Fruit fly (Drosophila melanogaster) whole organism, embryonic: ENCODE measurements around the gene CG43630.

Experiments used
- C15 ChIP-seq: fragments of 200-800 bp; sonication (Bioruptor generic); IDR thresholded peaks from 3 replicates; pipeline ENCODE4 v1.3.6; 2022; ENCODE audit warnings: missing biosample characterization, missing genetic modification characterization
- CG10147 ChIP-seq: fragments of 200-800 bp; sonication (Bioruptor generic); optimal IDR thresholded peaks from 2 replicates; lab custom pipeline; 2019; ENCODE audit warnings: missing biosample characterization, mild to moderate bottlenecking, missing genetic modification characterization, moderate library complexity
- CG10209 ChIP-seq: fragments of 200-800 bp; sonication (Bioruptor generic); optimal IDR thresholded peaks from 3 replicates; lab custom pipeline; 2017; ENCODE audit warnings: missing biosample characterization, mild to moderate bottlenecking, missing genetic modification characterization, missing genetic modification reagents
- CG10267 ChIP-seq: fragments of 200-800 bp; sonication (Bioruptor generic); optimal IDR thresholded peaks from 2 replicates; lab custom pipeline; 2018; ENCODE audit warnings: missing biosample characterization, mild to moderate bottlenecking, missing genetic modification characterization, moderate library complexity
- CG12104 ChIP-seq: fragments of 200-800 bp; sonication (Bioruptor generic); optimal IDR thresholded peaks from 3 replicates; lab custom pipeline; 2016; ENCODE audit warnings: missing biosample characterization, missing genetic modification characterization
- CG12219 ChIP-seq: fragments of 200-800 bp; sonication (Bioruptor generic); optimal IDR thresholded peaks from 3 replicates; lab custom pipeline; 2018; ENCODE audit warnings: missing biosample characterization, mild to moderate bottlenecking, missing genetic modification characterization
- CG12659 ChIP-seq: fragments of 200-800 bp; sonication (Bioruptor generic); optimal IDR thresholded peaks from 3 replicates; lab custom pipeline; 2017; ENCODE audit warnings: mild to moderate bottlenecking, missing biosample characterization, missing genetic modification reagents, missing genetic modification characterization
- CG13287 ChIP-seq: fragments of 200-800 bp; sonication (Bioruptor generic); IDR thresholded peaks from 2 replicates; pipeline ENCODE4 v1.3.6; 2022; ENCODE audit warnings: missing biosample characterization, missing genetic modification characterization; ENCODE audit not compliant: partially characterized antibody
- CG13894 ChIP-seq: fragments of 200-800 bp; sonication (Bioruptor generic); optimal IDR thresholded peaks from 3 replicates; lab custom pipeline; 2018; ENCODE audit warnings: missing biosample characterization, mild to moderate bottlenecking, missing genetic modification characterization, moderate library complexity
- CG14014 ChIP-seq: fragments of 200-800 bp; sonication (Bioruptor generic); IDR thresholded peaks from 2 replicates; pipeline ENCODE4 v1.3.6; 2022; ENCODE audit warnings: missing biosample characterization, missing genetic modification characterization
- CG17612 ChIP-seq: fragments of 200-800 bp; sonication (Bioruptor generic); IDR thresholded peaks from 2 replicates; pipeline ENCODE4 v1.3.6; 2022; ENCODE audit warnings: missing biosample characterization, missing genetic modification characterization
- CG18476 ChIP-seq: fragments of 200-800 bp; sonication (Bioruptor generic); optimal IDR thresholded peaks from 2 replicates; lab custom pipeline; 2016; ENCODE audit warnings: missing biosample characterization, mild to moderate bottlenecking, missing genetic modification characterization
- CG2875 ChIP-seq: fragments of 200-800 bp; sonication (Bioruptor generic); optimal IDR thresholded peaks from 2 replicates; lab custom pipeline; 2017; ENCODE audit warnings: missing biosample characterization, mild to moderate bottlenecking, missing genetic modification characterization, missing genetic modification reagents
- CG3281 ChIP-seq: fragments of 200-800 bp; sonication (Bioruptor generic); optimal IDR thresholded peaks from 3 replicates; lab custom pipeline; 2017; ENCODE audit warnings: missing biosample characterization, mild to moderate bottlenecking, missing genetic modification characterization
- CG3995 ChIP-seq: fragments of 200-800 bp; sonication (Bioruptor generic); optimal IDR thresholded peaks from 3 replicates; lab custom pipeline; 2016; ENCODE audit warnings: missing biosample characterization, missing genetic modification characterization
- CG4282 ChIP-seq: fragments of 200-800 bp; sonication (Bioruptor generic); optimal IDR thresholded peaks from 2 replicates; lab custom pipeline; 2016; ENCODE audit warnings: missing biosample characterization, missing genetic modification characterization
- CG43689 ChIP-seq: fragments of 200-800 bp; sonication (Bioruptor generic); IDR thresholded peaks from 2 replicates; pipeline ENCODE4 v1.3.6; 2022; ENCODE audit warnings: missing biosample characterization, missing genetic modification characterization
- CG4707 ChIP-seq: fragments of 200-800 bp; sonication (Bioruptor generic); optimal IDR thresholded peaks from 2 replicates; lab custom pipeline; 2018; ENCODE audit warnings: missing biosample characterization, mild to moderate bottlenecking, missing genetic modification characterization, moderate library complexity
- CG7372 ChIP-seq: fragments of 200-800 bp; sonication (Bioruptor generic); IDR thresholded peaks from 2 replicates; pipeline ENCODE4 v1.3.6; 2022; ENCODE audit warnings: missing biosample characterization, missing genetic modification characterization
- CG8089 ChIP-seq: fragments of 200-800 bp; sonication (Bioruptor generic); optimal IDR thresholded peaks from 3 replicates; lab custom pipeline; 2016; ENCODE audit warnings: missing biosample characterization, missing genetic modification characterization
- CG9609 ChIP-seq: fragments of 200-800 bp; sonication (Bioruptor generic); optimal IDR thresholded peaks from 3 replicates; lab custom pipeline; 2016; ENCODE audit warnings: missing biosample characterization, missing genetic modification characterization
- CG9727 ChIP-seq: fragments of 200-800 bp; sonication (Bioruptor generic); optimal IDR thresholded peaks from 3 replicates; lab custom pipeline; 2017; ENCODE audit warnings: missing biosample characterization, mild to moderate bottlenecking, missing genetic modification characterization
- CG9932 ChIP-seq: fragments of 200-800 bp; sonication (Bioruptor generic); IDR thresholded peaks from 2 replicates; pipeline ENCODE4 v1.3.6; 2022; ENCODE audit warnings: missing biosample characterization, missing genetic modification characterization
- Eip74EF ChIP-seq, 2 experiments: fragments of 200-800 bp in 1 of 2; fragments of >200 bp in 1 of 2; sonication (Bioruptor generic) in 1 of 2; optimal IDR thresholded peaks; 2 replicates each; lab custom pipeline; 2017 to 2019; ENCODE audit warnings: missing biosample characterization in 2 of 2, missing genetic modification characterization in 2 of 2, mild to moderate bottlenecking in 1 of 2, moderate library complexity in 1 of 2
- Gsc ChIP-seq: fragments of 200-800 bp; sonication (Bioruptor generic); IDR thresholded peaks from 2 replicates; pipeline ENCODE4 v1.3.6; 2022; ENCODE audit warnings: missing biosample characterization, missing genetic modification characterization
- HLH54F ChIP-seq: fragments of 200-800 bp; sonication (Bioruptor generic); optimal IDR thresholded peaks from 3 replicates; lab custom pipeline; 2016; ENCODE audit warnings: missing biosample characterization, missing genetic modification characterization
- HmgD ChIP-seq: fragments of 200-800 bp; sonication (Bioruptor generic); optimal IDR thresholded peaks from 3 replicates; lab custom pipeline; 2016; ENCODE audit warnings: missing biosample characterization, missing genetic modification characterization
- Hr39 ChIP-seq: fragments of >200 bp; optimal IDR thresholded peaks from 2 replicates; lab custom pipeline; 2017
- Hr78 ChIP-seq, 2 experiments: fragments of 200-800 bp in 1 of 2; fragments of >200 bp in 1 of 2; sonication (Bioruptor generic) in 1 of 2; optimal IDR thresholded peaks; 2 replicates each; lab custom pipeline; 2017 to 2019; ENCODE audit warnings: missing biosample characterization in 2 of 2, missing genetic modification characterization in 2 of 2, mild to moderate bottlenecking in 1 of 2, moderate library complexity in 1 of 2
- Jarid2 ChIP-seq: fragments of 200-800 bp; sonication (Bioruptor generic); optimal IDR thresholded peaks from 3 replicates; lab custom pipeline; 2017; ENCODE audit warnings: mild to moderate bottlenecking, missing biosample characterization, missing genetic modification reagents, missing genetic modification characterization
- Kr ChIP-seq: fragments of 200-800 bp; sonication (Bioruptor generic); optimal IDR thresholded peaks from 2 replicates; lab custom pipeline; 2017; ENCODE audit warnings: missing biosample characterization, mild to moderate bottlenecking, missing genetic modification characterization
- Mrtf ChIP-seq: fragments of 200-800 bp; sonication (Bioruptor generic); IDR thresholded peaks from 3 replicates; pipeline ENCODE4 v1.3.6; 2022; ENCODE audit warnings: missing biosample characterization, missing genetic modification characterization
- Neu2 ChIP-seq: fragments of 200-800 bp; sonication (Bioruptor generic); optimal IDR thresholded peaks from 3 replicates; lab custom pipeline; 2016; ENCODE audit warnings: missing biosample characterization, missing genetic modification characterization, borderline replicate concordance
- Ptx1 ChIP-seq: fragments of 200-800 bp; sonication (Bioruptor generic); IDR thresholded peaks from 2 replicates; pipeline ENCODE4 v1.3.6; 2022; ENCODE audit warnings: missing biosample characterization, missing genetic modification characterization
- Ravus ChIP-seq: fragments of 200-800 bp; sonication (Bioruptor generic); IDR thresholded peaks from 2 replicates; pipeline ENCODE4 v1.3.6; 2022; ENCODE audit warnings: missing biosample characterization, missing genetic modification characterization
- Spps ChIP-seq: fragments of 200-800 bp; sonication (Bioruptor generic); optimal IDR thresholded peaks from 2 replicates; lab custom pipeline; 2018; ENCODE audit warnings: missing biosample characterization, mild to moderate bottlenecking, missing genetic modification characterization
- amos ChIP-seq: fragments of 200-800 bp; sonication (Bioruptor generic); IDR thresholded peaks from 2 replicates; pipeline ENCODE4 v1.3.6; 2022; ENCODE audit warnings: missing biosample characterization, missing genetic modification characterization; ENCODE audit not compliant: partially characterized antibody
- ase ChIP-seq: fragments of 200-800 bp; sonication (Bioruptor generic); IDR thresholded peaks from 3 replicates; pipeline ENCODE4 v1.3.6; 2022; ENCODE audit warnings: missing biosample characterization, missing genetic modification characterization
- br ChIP-seq: fragments of >200 bp; optimal IDR thresholded peaks from 2 replicates; lab custom pipeline; 2017
- cas ChIP-seq: fragments of 200-800 bp; sonication (Bioruptor generic); IDR thresholded peaks from 2 replicates; pipeline ENCODE4 v1.3.6; 2022; ENCODE audit warnings: missing biosample characterization, missing genetic modification characterization
- cato ChIP-seq: fragments of 200-800 bp; sonication (Bioruptor generic); optimal IDR thresholded peaks from 2 replicates; lab custom pipeline; 2016; ENCODE audit warnings: missing biosample characterization, missing genetic modification characterization, borderline replicate concordance
- dpn ChIP-seq, 2 experiments: fragments of 200-800 bp; sonication (Bioruptor generic); optimal IDR thresholded peaks; 3 replicates each; lab custom pipeline; 2016; ENCODE audit warnings: missing biosample characterization in 2 of 2, missing genetic modification characterization in 2 of 2
- ftz-f1 ChIP-seq: fragments of 200-800 bp; sonication (Bioruptor generic); optimal IDR thresholded peaks from 2 replicates; lab custom pipeline; 2016; ENCODE audit warnings: missing biosample characterization, missing genetic modification characterization
- kay ChIP-seq: fragments of 200-800 bp; sonication (Bioruptor generic); optimal IDR thresholded peaks from 2 replicates; lab custom pipeline; 2016; ENCODE audit warnings: missing biosample characterization, missing genetic modification characterization
- nau ChIP-seq: fragments of 200-800 bp; sonication (Bioruptor generic); optimal IDR thresholded peaks from 3 replicates; lab custom pipeline; 2017; ENCODE audit warnings: missing biosample characterization, mild to moderate bottlenecking, missing genetic modification characterization, missing genetic modification reagents
- repo ChIP-seq: fragments of 200-800 bp; sonication (Bioruptor generic); optimal IDR thresholded peaks from 2 replicates; lab custom pipeline; 2016; ENCODE audit warnings: missing biosample characterization, missing genetic modification characterization
- tgo ChIP-seq: fragments of 200-800 bp; sonication (Bioruptor generic); IDR thresholded peaks from 3 replicates; pipeline ENCODE4 v1.3.6; 2022; ENCODE audit warnings: missing biosample characterization, missing genetic modification characterization
- twi ChIP-seq: fragments of 200-800 bp; optimal IDR thresholded peaks from 2 replicates; lab custom pipeline; 2019; ENCODE audit warnings: missing biosample characterization, mild to moderate bottlenecking, missing genetic modification characterization, moderate library complexity
- vfl ChIP-seq: fragments of 200-800 bp; sonication (Bioruptor generic); optimal IDR thresholded peaks from 2 replicates; lab custom pipeline; 2016; ENCODE audit warnings: missing biosample characterization, missing genetic modification characterization
- vnd ChIP-seq: fragments of 200-800 bp; sonication (Bioruptor generic); IDR thresholded peaks from 3 replicates; pipeline ENCODE4 v1.3.6; 2022; ENCODE audit warnings: missing biosample characterization, missing genetic modification characterization; ENCODE audit not compliant: partially characterized antibody
- zen ChIP-seq: fragments of 200-800 bp; sonication (Bioruptor generic); optimal IDR thresholded peaks from 3 replicates; lab custom pipeline; 2018; ENCODE audit warnings: missing biosample characterization, mild to moderate bottlenecking, missing genetic modification characterization, moderate library complexity

CG43630 gene

dm6 chr3R:12627691-12628148, 48.3 kb downstream of the CG43630 start, which contains the start of the genes Vha55 and Snx3 (continued):
- TF ChIP-seq Hr39 (lab: Kevin White, UChicago) = peak; percentile 74
- TF ChIP-seq CG7372 (GFP tag; lab: Robert Waterston, UW) = no peak
- peak; percentile 84 to 92 for TF ChIP-seq dpn (GFP tag; optimal IDR thresholded peaks at IDR 0.05; lab: Kevin White, UChicago)
- no peak for TF ChIP-seq Neu2 (GFP tag; lab: Kevin White, UChicago)
- peak; percentile 26 for TF ChIP-seq Spps (tag; lab: Kevin White, UChicago)
- peak; percentile 60 for TF ChIP-seq cato (GFP tag; lab: Kevin White, UChicago)
- peak; percentile 25 for TF ChIP-seq CG2875 (GFP tag; lab: Kevin White, UChicago)
- TF ChIP-seq Ptx1 (GFP tag; lab: Robert Waterston, UW) = no peak
- no peak for TF ChIP-seq tgo (GFP tag; lab: Robert Waterston, UW)
- peak; percentile 8 for TF ChIP-seq CG18476 (GFP tag; lab: Kevin White, UChicago)
- no peak for TF ChIP-seq ase
- peak; percentile 90 for TF ChIP-seq CG9609 (GFP tag; lab: Kevin White, UChicago)
- no peak for TF ChIP-seq vnd (GFP tag; lab: Robert Waterston, UW)
- TF ChIP-seq CG3281 = no peak
- no peak for TF ChIP-seq Kr (GFP tag; lab: Kevin White, UChicago)
- TF ChIP-seq cas = no peak
- TF ChIP-seq Hr78 (GFP tag; optimal IDR thresholded peaks at IDR 0.05; lab: Kevin White, UChicago) = peak in 1 of 2 experiments; percentile 25
- TF ChIP-seq HLH54F = peak; percentile 91
- TF ChIP-seq Ravus (GFP tag; lab: Robert Waterston, UW) = no peak
- TF ChIP-seq kay (GFP tag; lab: Kevin White, UChicago) = peak; percentile 90
- peak; percentile 95 for TF ChIP-seq CG12659
- peak; percentile 58 for TF ChIP-seq zen
- TF ChIP-seq CG4282 (GFP tag; lab: Kevin White, UChicago) = peak; percentile 90
- peak; percentile 96 for TF ChIP-seq HmgD (GFP tag; lab: Kevin White, UChicago)
- no peak for TF ChIP-seq CG14014 (GFP tag; lab: Robert Waterston, UW)
- peak; percentile 54 for TF ChIP-seq twi
- no peak for TF ChIP-seq CG9727 (GFP tag; lab: Kevin White, UChicago)
- TF ChIP-seq repo (GFP tag; lab: Kevin White, UChicago) = peak; percentile 27
- peak; percentile 51 for TF ChIP-seq CG8089
- no peak for TF ChIP-seq CG9932 (GFP tag; lab: Robert Waterston, UW)
- peak; percentile 91 for TF ChIP-seq CG13894
- no peak for TF ChIP-seq Gsc (GFP tag; lab: Robert Waterston, UW)
- no peak for TF ChIP-seq CG17612
- no peak for TF ChIP-seq CG10147 (GFP tag; lab: Kevin White, UChicago)
- TF ChIP-seq nau (GFP tag; lab: Kevin White, UChicago) = no peak
- TF ChIP-seq CG4707 (GFP tag; lab: Kevin White, UChicago) = no peak
- no peak for TF ChIP-seq br (lab: Kevin White, UChicago)
- TF ChIP-seq CG43689 = no peak
- TF ChIP-seq vfl = peak; percentile 88
- TF ChIP-seq Jarid2 (GFP tag; lab: Kevin White, UChicago) = peak; percentile 56
- no peak for TF ChIP-seq Mrtf
- peak; percentile 44 for TF ChIP-seq CG3995 (GFP tag; lab: Kevin White, UChicago)
- TF ChIP-seq CG13287 (GFP tag; lab: Robert Waterston, UW) = no peak
- no peak for TF ChIP-seq CG12104
- no peak for TF ChIP-seq Eip74EF (GFP tag; optimal IDR thresholded peaks at IDR 0.05; lab: Kevin White, UChicago)
- TF ChIP-seq amos (GFP tag; lab: Robert Waterston, UW) = no peak
- TF ChIP-seq C15 (GFP tag; lab: Robert Waterston, UW) = no peak
- TF ChIP-seq CG10267 (tag; lab: Kevin White, UChicago) = peak; percentile 100
- no peak for TF ChIP-seq CG12219 (GFP tag; lab: Kevin White, UChicago)
- peak; percentile 55 for TF ChIP-seq CG10209 (GFP tag; lab: Kevin White, UChicago)
- peak; percentile 78 for TF ChIP-seq ftz-f1 (GFP tag; lab: Kevin White, UChicago)
